Fruit fly (Drosophila melanogaster): Measurements from ENCODE around the gene kek1.
A peak's percentile ranks its signal among the peaks of the same experiment; 100 is the strongest.

Gene kek1

dm6 chr2L:12822597-12822996 is at the start of gene kek1:
kek1 (minus strand) TSS chr2L:12822787.
- TF ChIP-seq CG8478 (optimal IDR thresholded peaks at IDR 0.05), result no peak
- TF ChIP-seq CTCF (optimal IDR thresholded peaks at IDR 0.05), result no peak

- TF ChIP-seq CTCF (optimal IDR thresholded peaks at IDR 0.05) (no peak), CG8478 (optimal IDR thresholded peaks at IDR 0.05) (no peak)
Measured at dm6 chr2L:12867482-12867881, 44.9 kb upstream of the kek1 start.

- TF ChIP-seq CTCF (optimal IDR thresholded peaks at IDR 0.05) (no peak), CG8478 (optimal IDR thresholded peaks at IDR 0.05) (no peak)
Measured at dm6 chr2L:12854523-12854922, 31.9 kb upstream of the kek1 start.

DNA sequence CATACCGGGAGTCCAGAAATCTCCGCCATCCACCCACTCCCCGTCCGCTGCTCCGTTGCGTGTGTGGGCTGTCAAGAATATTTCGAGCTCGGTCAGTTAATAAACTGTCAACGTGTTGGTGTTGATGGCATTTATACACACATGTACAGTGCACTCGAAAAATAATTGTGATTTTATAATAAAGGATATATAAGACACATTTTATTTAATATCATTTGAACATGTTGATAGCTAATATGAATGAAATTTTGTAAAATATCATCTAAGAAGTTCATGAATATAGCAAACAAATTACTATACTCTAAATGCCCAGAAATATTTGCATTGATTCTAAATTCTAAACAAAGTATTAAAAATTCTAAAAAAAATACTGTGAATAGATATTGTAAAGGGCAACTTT is 27.5 kb upstream of the kek1 start:
- no peak for TF ChIP-seq CTCF (optimal IDR thresholded peaks at IDR 0.05)
- TF ChIP-seq CG8478 (optimal IDR thresholded peaks at IDR 0.05), result no peak

dm6 chr2L:12843448-12843847 is 20.9 kb upstream of the kek1 start:
- TF ChIP-seq CTCF (optimal IDR thresholded peaks at IDR 0.05), result no peak
- no peak for TF ChIP-seq CG8478 (optimal IDR thresholded peaks at IDR 0.05)

dm6 chr2L:12841892-12842291 is 19.3 kb upstream of the kek1 start:
- no peak for TF ChIP-seq CG8478 (optimal IDR thresholded peaks at IDR 0.05)

dm6 chr2L:12841159-12841558 is 18.6 kb upstream of the kek1 start:
- no peak for TF ChIP-seq CG8478 (optimal IDR thresholded peaks at IDR 0.05)
- TF ChIP-seq CTCF (optimal IDR thresholded peaks at IDR 0.05), result no peak

DNA sequence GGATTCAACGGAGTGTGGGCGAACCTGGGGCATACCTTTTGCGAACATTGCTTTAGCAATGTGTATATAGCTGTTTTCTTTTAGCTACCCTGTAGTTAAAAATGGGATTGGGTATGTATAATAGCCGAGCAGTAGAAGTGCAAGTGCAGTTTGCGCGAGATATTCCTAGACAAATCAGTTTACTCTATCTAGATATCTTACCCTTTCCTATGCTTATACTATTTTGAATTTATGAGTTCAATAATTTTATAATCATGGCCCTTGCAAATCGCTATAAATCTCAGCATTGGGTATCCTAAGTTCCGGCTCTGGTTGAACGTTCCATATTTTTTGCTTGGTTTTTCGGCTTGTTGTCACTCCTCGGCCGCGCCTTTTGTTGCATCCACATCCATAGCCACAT is 17.8 kb upstream of the kek1 start:
- TF ChIP-seq CTCF (optimal IDR thresholded peaks at IDR 0.05), result no peak
- no peak for TF ChIP-seq CG8478 (optimal IDR thresholded peaks at IDR 0.05)

- no peak for TF ChIP-seq CG8478 (optimal IDR thresholded peaks at IDR 0.05)
- no peak for TF ChIP-seq CTCF (optimal IDR thresholded peaks at IDR 0.05)
Measured at dm6 chr2L:12837366-12837765, 14.8 kb upstream of the kek1 start.

DNA sequence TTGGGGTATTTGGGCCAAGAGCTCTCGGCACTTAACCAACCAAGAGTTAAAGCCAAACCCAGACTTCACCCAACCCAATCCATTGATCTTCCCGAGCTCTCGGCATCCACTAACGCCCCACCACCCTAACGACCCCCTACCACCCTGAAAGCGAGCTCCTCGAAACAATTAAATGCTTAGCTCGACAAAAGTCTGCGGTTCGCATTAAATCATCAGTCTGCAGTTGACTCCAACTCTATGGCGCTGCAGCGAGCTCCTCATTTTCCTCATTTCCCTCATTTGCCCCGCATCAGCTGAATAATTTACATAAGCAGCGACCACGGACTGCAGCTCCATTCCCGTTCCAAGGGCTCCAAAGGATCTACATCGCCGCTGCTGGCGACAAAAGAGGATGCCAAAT is 13.5 kb upstream of the kek1 start:
- TF ChIP-seq CG8478 (optimal IDR thresholded peaks at IDR 0.05) (no peak), CTCF (optimal IDR thresholded peaks at IDR 0.05) (no peak)

DNA sequence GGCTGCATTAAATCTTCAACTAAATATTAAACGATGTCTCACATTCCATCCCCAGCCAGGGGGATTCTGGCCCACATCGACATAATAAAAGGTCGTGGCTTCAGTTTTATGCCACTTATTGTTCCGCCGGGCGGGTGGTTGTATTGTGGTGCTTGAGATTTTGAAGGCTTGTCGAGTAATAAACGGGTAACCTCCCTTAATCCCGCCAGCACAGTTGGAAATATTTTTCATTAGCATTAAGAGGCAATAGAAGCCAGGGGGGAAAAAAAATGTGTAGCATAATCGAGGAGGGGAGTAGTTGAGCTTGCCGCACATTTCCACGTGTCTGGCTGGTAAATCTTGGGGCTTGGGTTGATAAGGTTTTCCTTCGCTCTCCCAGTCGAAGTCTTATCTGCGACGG is 8.1 kb upstream of the kek1 start:
- TF ChIP-seq CTCF (optimal IDR thresholded peaks at IDR 0.05), result no peak
- no peak for TF ChIP-seq CG8478 (optimal IDR thresholded peaks at IDR 0.05)

- TF ChIP-seq CTCF (optimal IDR thresholded peaks at IDR 0.05) (no peak), CG8478 (optimal IDR thresholded peaks at IDR 0.05) (no peak)
Measured at dm6 chr2L:12829237-12829881, 6.8 kb upstream of the kek1 start.

DNA sequence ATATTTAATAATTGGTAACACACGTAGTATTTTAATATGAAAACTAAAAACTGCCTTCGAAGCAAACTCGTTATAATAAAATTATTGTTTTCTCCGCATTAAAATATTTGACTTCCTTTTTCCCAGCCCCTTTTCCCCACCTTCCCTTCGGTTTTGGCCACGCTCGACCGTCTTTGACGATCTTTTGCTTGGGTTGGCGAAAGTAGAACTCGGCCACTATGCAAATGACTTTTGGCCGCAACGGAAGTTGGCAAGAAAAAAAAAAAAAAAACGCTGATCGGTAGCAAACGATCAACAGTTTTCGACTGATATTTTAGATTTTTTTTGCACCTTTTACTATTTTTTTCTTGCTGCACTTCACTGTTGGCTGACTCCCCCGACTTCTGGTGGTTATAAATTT is 2.8 kb upstream of the kek1 start:
- TF ChIP-seq CTCF (optimal IDR thresholded peaks at IDR 0.05) (no peak), CG8478 (optimal IDR thresholded peaks at IDR 0.05) (no peak)

dm6 chr2L:12824213-12824612 is 1.6 kb upstream of the kek1 start:
- TF ChIP-seq CTCF (optimal IDR thresholded peaks at IDR 0.05), result no peak
- no peak for TF ChIP-seq CG8478 (optimal IDR thresholded peaks at IDR 0.05)

dm6 chr2L:12823624-12824023 is 1.0 kb upstream of the kek1 start:
- TF ChIP-seq CG8478 (optimal IDR thresholded peaks at IDR 0.05), result no peak
- TF ChIP-seq CTCF (optimal IDR thresholded peaks at IDR 0.05), result no peak

- no peak for TF ChIP-seq CG8478 (optimal IDR thresholded peaks at IDR 0.05)
Measured at dm6 chr2L:12820045-12820444, 2.5 kb downstream of the kek1 start.

DNA sequence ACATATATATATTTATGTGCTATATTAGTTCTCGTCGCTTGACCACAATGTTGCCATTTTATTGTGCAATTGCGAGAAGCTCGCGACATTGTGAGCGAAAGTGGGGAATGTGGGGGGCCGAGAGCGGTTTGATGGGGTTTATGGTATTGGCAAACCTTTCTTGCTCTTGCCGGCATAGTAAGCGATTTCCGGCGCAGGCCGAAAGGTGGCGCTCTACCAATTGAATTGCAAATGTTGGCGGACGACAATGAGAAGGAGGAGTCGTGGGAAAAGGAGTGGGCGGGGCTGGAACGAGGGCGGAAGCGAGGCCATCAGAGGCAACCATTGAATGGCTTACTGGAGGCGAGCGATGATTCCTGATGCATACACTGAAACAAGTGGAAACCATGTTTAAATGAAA is 19.1 kb downstream of the kek1 start:
- TF ChIP-seq CG8478 (optimal IDR thresholded peaks at IDR 0.05) (no peak), CTCF (optimal IDR thresholded peaks at IDR 0.05) (peak; percentile 54 to 55)
